Worm (Caenorhabditis elegans) whole organism, late embryonic: ENCODE results near the gene F35G2.1.

Experiments
- Y22D7AL.16 ChIP-seq: sonication (generic microtip); optimal IDR thresholded peaks from 2 replicates; lab custom pipeline; 2016; ENCODE audit warnings: missing genetic modification characterization, missing compliant biosample characterization
- ceh-22 ChIP-seq: sonication (generic microtip); optimal IDR thresholded peaks from 2 replicates; lab custom pipeline; 2017; ENCODE audit warnings: missing biosample characterization, missing genetic modification characterization
- dve-1 ChIP-seq: sonication (generic microtip); optimal IDR thresholded peaks from 2 replicates; lab custom pipeline; 2017; ENCODE audit warnings: antibody characterized with exemption, mild to moderate bottlenecking, missing genetic modification characterization, missing compliant biosample characterization

ce11 chrIV:12207873-12208272 is 4.8 kb downstream of the F35G2.1 start:
- TF ChIP-seq Y22D7AL.16 (tag; lab: Kevin White, UChicago) = no peak
- TF ChIP-seq dve-1 (tag; lab: Kevin White, UChicago) = no peak
- no peak for TF ChIP-seq ceh-22 (tag; lab: Kevin White, UChicago)
